Worm (Caenorhabditis elegans) whole organism, young adult: Measurements from ENCODE around the gene ttn-1.

ENCODE experiments used
- B0035.1 ChIP-seq: sonication (generic microtip); optimal IDR thresholded peaks from 2 replicates; lab custom pipeline; 2016; ENCODE audit warnings: missing genetic modification characterization, mild to moderate bottlenecking, missing compliant biosample characterization, missing genotype, missing genetic modification reagents
- C06A6.2 ChIP-seq: fragments of 200-800 bp; sonication (Bioruptor generic); conservative IDR thresholded peaks from 2 replicates; pipeline ENCODE4 v1.3.6; 2022; ENCODE audit warnings: missing genetic modification characterization, missing compliant biosample characterization
- D2030.7 ChIP-seq: fragments of 200-800 bp; sonication (Bioruptor generic); IDR thresholded peaks from 2 replicates; pipeline ENCODE4 v1.3.6; 2022; ENCODE audit warnings: missing genetic modification reagents, missing genetic modification characterization, missing compliant biosample characterization
- F22D6.2 ChIP-seq: sonication (generic microtip); optimal IDR thresholded peaks from 2 replicates; lab custom pipeline; 2016; ENCODE audit warnings: mild to moderate bottlenecking, missing genetic modification characterization, missing compliant biosample characterization
- K11D2.4 ChIP-seq: fragments of 200-800 bp; sonication (Bioruptor generic); IDR thresholded peaks from 2 replicates; pipeline ENCODE4 v1.3.6; 2022; ENCODE audit warnings: missing genetic modification reagents, missing genetic modification characterization, missing compliant biosample characterization
- Y53F4B.3 ChIP-seq: fragments of 200-800 bp; sonication (Bioruptor generic); IDR thresholded peaks from 2 replicates; pipeline ENCODE4 v1.3.6; 2022; ENCODE audit warnings: missing genetic modification reagents, missing genetic modification characterization, missing compliant biosample characterization
- Y56A3A.18 ChIP-seq: fragments of 200-800 bp; sonication (Bioruptor generic); IDR thresholded peaks from 2 replicates; pipeline ENCODE4 v1.3.6; 2022; ENCODE audit warnings: missing genetic modification reagents, missing genetic modification characterization, missing compliant biosample characterization
- Y79H2A.3 ChIP-seq: fragments of 200-800 bp; sonication (Bioruptor generic); conservative IDR thresholded peaks from 2 replicates; pipeline ENCODE4 v1.3.6; 2022; ENCODE audit warnings: missing genetic modification reagents, missing genetic modification characterization, missing compliant biosample characterization
- atf-7 ChIP-seq: sonication (generic microtip); optimal IDR thresholded peaks from 2 replicates; lab custom pipeline; 2017; ENCODE audit warnings: mild to moderate bottlenecking, missing genetic modification characterization, missing compliant biosample characterization
- attf-5 ChIP-seq: fragments of 200-800 bp; sonication (Bioruptor generic); optimal IDR thresholded peaks from 2 replicates; lab custom pipeline; 2018; ENCODE audit warnings: mild to moderate bottlenecking, missing genetic modification characterization, missing compliant biosample characterization
- bed-2 ChIP-seq: fragments of 200-800 bp; sonication (Bioruptor generic); IDR thresholded peaks from 2 replicates; pipeline ENCODE4 v1.3.6; 2022; ENCODE audit warnings: missing genetic modification reagents, missing genetic modification characterization, missing compliant biosample characterization
- cebp-1 ChIP-seq, 2 experiments: fragments of 200-800 bp in 1 of 2; sonication (Bioruptor generic) in 1 of 2; sonication (generic microtip) in 1 of 2; IDR thresholded peaks in 1 of 2; optimal IDR thresholded peaks in 1 of 2; 2 replicates each; pipeline versions ENCODE4 v1.3.6 to Lab custom; 2017 to 2022; ENCODE audit warnings: missing compliant biosample characterization in 2 of 2, missing genetic modification characterization in 2 of 2, mild to moderate bottlenecking in 1 of 2, missing genetic modification reagents in 1 of 2, moderate library complexity in 1 of 2
- cebp-2 ChIP-seq: fragments of 200-800 bp; sonication (Bioruptor generic); IDR thresholded peaks from 2 replicates; pipeline ENCODE4 v1.3.6; 2022; ENCODE audit warnings: missing genetic modification characterization, missing compliant biosample characterization
- ceh-27 ChIP-seq: fragments of 200-800 bp; sonication (Bioruptor generic); optimal IDR thresholded peaks from 2 replicates; lab custom pipeline; 2018; ENCODE audit warnings: mild to moderate bottlenecking, missing genetic modification characterization, moderate library complexity, missing compliant biosample characterization
- die-1 ChIP-seq: sonication (generic microtip); optimal IDR thresholded peaks from 2 replicates; lab custom pipeline; 2016; ENCODE audit warnings: missing genotype, mild to moderate bottlenecking, missing genetic modification characterization, missing compliant biosample characterization
- egl-18 ChIP-seq: fragments of 200-800 bp; sonication (Bioruptor generic); IDR thresholded peaks from 2 replicates; pipeline ENCODE4 v1.3.6; 2022; ENCODE audit warnings: missing genetic modification reagents, missing genetic modification characterization, missing compliant biosample characterization
- fkh-3 ChIP-seq: sonication (generic microtip); optimal IDR thresholded peaks from 2 replicates; lab custom pipeline; 2016; ENCODE audit warnings: mild to moderate bottlenecking, missing genetic modification characterization, missing compliant biosample characterization
- gei-17 ChIP-seq: fragments of 200-800 bp; sonication (Bioruptor generic); optimal IDR thresholded peaks from 2 replicates; lab custom pipeline; 2018; ENCODE audit warnings: mild to moderate bottlenecking, missing genetic modification characterization, missing compliant biosample characterization
- hlh-26 ChIP-seq: fragments of 200-800 bp; sonication (Bioruptor generic); conservative IDR thresholded peaks from 2 replicates; pipeline ENCODE4 v1.3.6; 2022; ENCODE audit warnings: missing genetic modification reagents, missing genetic modification characterization, missing compliant biosample characterization
- hmg-1.2 ChIP-seq: fragments of 200-800 bp; sonication (Bioruptor generic); IDR thresholded peaks from 2 replicates; pipeline ENCODE4 v1.3.6; 2022; ENCODE audit warnings: missing genetic modification reagents, missing genetic modification characterization, missing compliant biosample characterization
- let-607 ChIP-seq, 2 experiments: fragments of 200-800 bp in 1 of 2; sonication (Bioruptor generic) in 1 of 2; sonication (generic microtip) in 1 of 2; optimal IDR thresholded peaks; 2 replicates each; lab custom pipeline; 2016 to 2018; ENCODE audit warnings: mild to moderate bottlenecking in 2 of 2, missing compliant biosample characterization in 2 of 2, missing genetic modification characterization in 2 of 2, moderate library complexity in 2 of 2, missing genotype in 1 of 2
- lin-26 ChIP-seq: fragments of 200-800 bp; sonication (Bioruptor generic); IDR thresholded peaks from 2 replicates; pipeline ENCODE4 v1.3.6; 2022; ENCODE audit warnings: missing genetic modification reagents, missing genetic modification characterization, missing compliant biosample characterization
- lin-40 ChIP-seq: sonication (generic microtip); optimal IDR thresholded peaks from 2 replicates; lab custom pipeline; 2016; ENCODE audit warnings: missing genetic modification characterization, mild to moderate bottlenecking, missing compliant biosample characterization, missing genotype, missing genetic modification reagents
- madf-10 ChIP-seq: sonication (generic microtip); optimal IDR thresholded peaks from 2 replicates; lab custom pipeline; 2016; ENCODE audit warnings: mild to moderate bottlenecking, missing genetic modification characterization, missing compliant biosample characterization
- mel-28 ChIP-seq: sonication (generic microtip); optimal IDR thresholded peaks from 2 replicates; lab custom pipeline; 2016; ENCODE audit warnings: borderline replicate concordance, mild to moderate bottlenecking, missing genetic modification characterization, missing compliant biosample characterization
- mxl-1 ChIP-seq: sonication (generic microtip); optimal IDR thresholded peaks from 2 replicates; lab custom pipeline; 2016; ENCODE audit warnings: missing genetic modification characterization, missing compliant biosample characterization
- nfyb-1 ChIP-seq: fragments of 200-800 bp; sonication (Bioruptor generic); IDR thresholded peaks from 2 replicates; pipeline ENCODE4 v1.3.6; 2022; ENCODE audit warnings: missing genetic modification reagents, missing genetic modification characterization, missing compliant biosample characterization
- nhr-27 ChIP-seq: fragments of 200-800 bp; sonication (Bioruptor generic); optimal IDR thresholded peaks from 2 replicates; lab custom pipeline; 2018; ENCODE audit warnings: mild to moderate bottlenecking, missing genetic modification characterization, moderate library complexity, missing compliant biosample characterization
- nhr-80 ChIP-seq: sonication (generic microtip); optimal IDR thresholded peaks from 2 replicates; lab custom pipeline; 2016; ENCODE audit warnings: missing genetic modification characterization, missing compliant biosample characterization
- rcor-1 ChIP-seq: fragments of 200-800 bp; sonication (Bioruptor generic); IDR thresholded peaks from 2 replicates; pipeline ENCODE4 v1.3.6; 2022; ENCODE audit warnings: missing genetic modification reagents, missing genetic modification characterization, missing compliant biosample characterization
- snpc-1.1 ChIP-seq: sonication (generic microtip); optimal IDR thresholded peaks from 2 replicates; lab custom pipeline; 2017; ENCODE audit warnings: missing genetic modification characterization, mild to moderate bottlenecking, missing compliant biosample characterization, antibody characterized with exemption, moderate library complexity, missing genotype, missing genetic modification reagents; ENCODE audit not compliant: insufficient read depth
- snpc-1.3 ChIP-seq: sonication (generic microtip); optimal IDR thresholded peaks from 2 replicates; lab custom pipeline; 2017; ENCODE audit warnings: missing genetic modification characterization, mild to moderate bottlenecking, missing compliant biosample characterization, antibody characterized with exemption, moderate library complexity, missing genotype, missing genetic modification reagents; ENCODE audit not compliant: insufficient read depth
- tbp1 ChIP-seq: fragments of 200-800 bp; sonication (Bioruptor generic); optimal IDR thresholded peaks from 2 replicates; lab custom pipeline; 2018; ENCODE audit warnings: mild to moderate bottlenecking, missing genetic modification characterization, missing compliant biosample characterization
- zim-3 ChIP-seq: sonication (generic microtip); optimal IDR thresholded peaks from 2 replicates; lab custom pipeline; 2017; ENCODE audit warnings: mild to moderate bottlenecking, missing genetic modification characterization, moderate library complexity, missing compliant biosample characterization
- ztf-22 ChIP-seq: fragments of 200-800 bp; sonication (Bioruptor generic); optimal IDR thresholded peaks from 2 replicates; lab custom pipeline; 2018; ENCODE audit warnings: mild to moderate bottlenecking, missing genetic modification characterization, moderate library complexity, missing compliant biosample characterization
- ztf-26 ChIP-seq: sonication (generic microtip); optimal IDR thresholded peaks from 2 replicates; lab custom pipeline; 2017; ENCODE audit warnings: missing genetic modification characterization, missing compliant biosample characterization
- ztf-28 ChIP-seq: fragments of 200-800 bp; sonication (Bioruptor generic); IDR thresholded peaks from 2 replicates; pipeline ENCODE4 v1.3.6; 2022; ENCODE audit warnings: missing genetic modification reagents, missing genetic modification characterization, missing compliant biosample characterization
- ztf-3 ChIP-seq: fragments of 200-800 bp; sonication (Bioruptor generic); optimal IDR thresholded peaks from 2 replicates; lab custom pipeline; 2018; ENCODE audit warnings: mild to moderate bottlenecking, missing genetic modification characterization, missing compliant biosample characterization

ttn-1 gene

ce11 chrV:6202573-6202972 is at the start of gene ttn-1:
ttn-1 (minus strand) TSS chrV:6202632.
- TF ChIP-seq egl-18 (GFP tag; lab: Robert Waterston, UW) (0 out of 2 replicates have a peak, but pooled peaks have one; percentile 62), D2030.7 (GFP tag; lab: Robert Waterston, UW) (no peak)

ce11 chrV:6250959-6251598 is 48.6 kb upstream of the ttn-1 start:
- TF ChIP-seq madf-10 (peak; percentile 24), nhr-80 (tag; lab: Kevin White, UChicago) (peak; percentile 88), mxl-1 (tag; lab: Kevin White, UChicago) (no peak), C06A6.2 (GFP tag; lab: Robert Waterston, UW) (no peak), fkh-3 (tag; lab: Kevin White, UChicago) (no peak), let-607 (tag; optimal IDR thresholded peaks at IDR 0.05; lab: Kevin White, UChicago) (peak in 1 of 2 experiments; percentile 54)

- TF ChIP-seq fkh-3 (tag; lab: Kevin White, UChicago): no peak
- no peak for TF ChIP-seq Y79H2A.3 (GFP tag; lab: Robert Waterston, UW)
Observed at ce11 chrV:6249135-6249534, 46.7 kb upstream of the ttn-1 start.

- TF ChIP-seq fkh-3 (tag; lab: Kevin White, UChicago) (no peak), ztf-28 (GFP tag; lab: Robert Waterston, UW) (0 out of 2 replicates have a peak, but pooled peaks have one; percentile 32)
Observed at ce11 chrV:6248714-6249113, 46.3 kb upstream of the ttn-1 start.

- TF ChIP-seq cebp-2 (no peak), nhr-27 (tag; lab: Kevin White, UChicago) (no peak), Y53F4B.3 (GFP tag; lab: Robert Waterston, UW) (no peak), tbp1 (GFP tag; lab: Kevin White, UChicago) (peak; percentile 7), B0035.1 (tag; lab: Kevin White, UChicago) (no peak), lin-40 (tag; lab: Kevin White, UChicago) (peak; percentile 60), nfyb-1 (GFP tag; lab: Robert Waterston, UW) (no peak), zim-3 (tag; lab: Kevin White, UChicago) (no peak), ztf-22 (GFP tag; lab: Kevin White, UChicago) (peak; percentile 55), C06A6.2 (GFP tag; lab: Robert Waterston, UW) (0 out of 2 replicates have a peak, but pooled peaks have one; percentile 41), hmg-1.2 (GFP tag; lab: Robert Waterston, UW) (peak; percentile 35; the same call in 1 of the 2 replicates), ztf-26 (tag; lab: Kevin White, UChicago) (peak; percentile 48), nhr-80 (tag; lab: Kevin White, UChicago) (peak; percentile 60), cebp-1 (GFP tag; IDR thresholded peaks at IDR 0.05; lab: Robert Waterston, UW) (no peak), cebp-1 (tag; optimal IDR thresholded peaks at IDR 0.05; lab: Kevin White, UChicago) (peak; percentile 5), snpc-1.3 (tag; lab: Kevin White, UChicago) (no peak), ceh-27 (GFP tag; lab: Kevin White, UChicago) (no peak), snpc-1.1 (no peak), bed-2 (GFP tag; lab: Robert Waterston, UW) (no peak), rcor-1 (GFP tag; lab: Robert Waterston, UW) (0 out of 2 replicates have a peak, but pooled peaks have one; percentile 11), ztf-3 (no peak), gei-17 (GFP tag; lab: Kevin White, UChicago) (no peak), let-607 (tag; optimal IDR thresholded peaks at IDR 0.05; lab: Kevin White, UChicago) (peak in 1 of 2 experiments; percentile 36), atf-7 (peak; percentile 7), die-1 (tag; lab: Kevin White, UChicago) (peak; percentile 12), mel-28 (tag; lab: Kevin White, UChicago) (no peak), F22D6.2 (peak; percentile 22), K11D2.4 (GFP tag; lab: Robert Waterston, UW) (0 out of 2 replicates have a peak, but pooled peaks have one; percentile 44), hlh-26 (GFP tag; lab: Robert Waterston, UW) (no peak), attf-5 (GFP tag; lab: Kevin White, UChicago) (peak; percentile 18), Y56A3A.18 (GFP tag; lab: Robert Waterston, UW) (no peak), lin-26 (GFP tag; lab: Robert Waterston, UW) (no peak)
Observed at ce11 chrV:6247397-6247796, 45.0 kb upstream of the ttn-1 start.
